Worm (Caenorhabditis elegans) whole organism, L2 larva: Measurements from ENCODE around the gene grsp-2.

Experiments
- C34F6.9 ChIP-seq: fragments of 150-350 bp; optimal IDR thresholded peaks from 2 replicates; lab custom pipeline; 2014; ENCODE audit warnings: missing biosample characterization, missing genetic modification characterization
- F13H6.1 ChIP-seq: sonication (generic microtip); optimal IDR thresholded peaks from 2 replicates; lab custom pipeline; 2016; ENCODE audit warnings: missing genetic modification characterization, missing compliant biosample characterization
- R02D3.7 ChIP-seq: fragments of 150-350 bp; optimal IDR thresholded peaks from 2 replicates; lab custom pipeline; 2014; ENCODE audit warnings: missing biosample characterization, missing genetic modification characterization
- Y55F3AM.14 ChIP-seq: fragments of 200-800 bp; sonication (Bioruptor generic); optimal IDR thresholded peaks from 2 replicates; lab custom pipeline; 2018; ENCODE audit warnings: mild to moderate bottlenecking, missing genetic modification characterization, missing compliant biosample characterization
- ZK546.5 ChIP-seq: sonication (generic microtip); optimal IDR thresholded peaks from 2 replicates; lab custom pipeline; 2017; ENCODE audit warnings: missing biosample characterization, missing genetic modification characterization
- aly-2 ChIP-seq: fragments of 150-350 bp; optimal IDR thresholded peaks from 2 replicates; lab custom pipeline; 2014; ENCODE audit warnings: missing biosample characterization, missing genetic modification characterization
- ama-1 ChIP-seq: fragments of 150-350 bp; optimal IDR thresholded peaks from 2 replicates; lab custom pipeline; 2018; ENCODE audit warnings: inconsistent platforms
- blmp-1 ChIP-seq: sonication (generic microtip); optimal IDR thresholded peaks from 2 replicates; lab custom pipeline; 2017; ENCODE audit warnings: missing genetic modification characterization, mild to moderate bottlenecking, missing compliant biosample characterization, antibody characterized with exemption, moderate library complexity; ENCODE audit not compliant: insufficient read depth
- ceh-16 ChIP-seq: fragments of 150-350 bp; optimal IDR thresholded peaks from 2 replicates; lab custom pipeline; 2014; ENCODE audit warnings: missing biosample characterization, missing genetic modification characterization
- ceh-82 ChIP-seq: fragments of 150-350 bp; optimal IDR thresholded peaks from 2 replicates; lab custom pipeline; 2014; ENCODE audit warnings: missing biosample characterization, missing genetic modification characterization
- crh-2 ChIP-seq: sonication (generic microtip); optimal IDR thresholded peaks from 2 replicates; lab custom pipeline; 2017; ENCODE audit warnings: missing biosample characterization, missing genetic modification characterization
- dmd-4 ChIP-seq: sonication (generic microtip); optimal IDR thresholded peaks from 2 replicates; lab custom pipeline; 2017; ENCODE audit warnings: missing biosample characterization, missing genetic modification characterization
- egl-27 ChIP-seq: sonication (generic microtip); optimal IDR thresholded peaks from 3 replicates; lab custom pipeline; 2017; ENCODE audit warnings: missing biosample characterization, missing genetic modification reagents, missing genetic modification characterization
- elt-1 ChIP-seq: fragments of 150-350 bp; optimal IDR thresholded peaks from 2 replicates; lab custom pipeline; 2014; ENCODE audit warnings: missing biosample characterization, missing genetic modification characterization
- elt-3 ChIP-seq: sonication (generic microtip); optimal IDR thresholded peaks from 2 replicates; lab custom pipeline; 2017; ENCODE audit warnings: missing biosample characterization, missing genetic modification characterization
- fos-1 ChIP-seq: fragments of 150-350 bp; optimal IDR thresholded peaks from 2 replicates; lab custom pipeline; 2014; ENCODE audit warnings: missing biosample characterization, missing genetic modification characterization
- gmeb-1 ChIP-seq: fragments of 150-350 bp; optimal IDR thresholded peaks from 2 replicates; lab custom pipeline; 2014; ENCODE audit warnings: missing biosample characterization, missing genetic modification characterization
- lin-11 ChIP-seq: fragments of 150-350 bp; sonication (generic microtip); optimal IDR thresholded peaks from 2 replicates; lab custom pipeline; 2014; ENCODE audit warnings: missing biosample characterization, missing genetic modification characterization, inconsistent platforms, mixed read lengths
- lin-13 ChIP-seq: fragments of 150-350 bp; optimal IDR thresholded peaks from 2 replicates; lab custom pipeline; 2014; ENCODE audit warnings: missing biosample characterization, missing genetic modification reagents, missing genetic modification characterization
- lsy-2 ChIP-seq, 2 experiments: fragments of 150-350 bp in 1 of 2; sonication (generic microtip) in 1 of 2; optimal IDR thresholded peaks; 2 replicates each; lab custom pipeline; 2014 to 2017; ENCODE audit warnings: missing biosample characterization in 2 of 2, missing genetic modification characterization in 2 of 2
- mab-5 ChIP-seq: fragments of 150-350 bp; optimal IDR thresholded peaks from 2 replicates; lab custom pipeline; 2014; ENCODE audit warnings: missing biosample characterization, missing genetic modification characterization
- mbf-1 ChIP-seq: sonication (generic microtip); optimal IDR thresholded peaks from 2 replicates; lab custom pipeline; 2017; ENCODE audit warnings: missing biosample characterization, missing genetic modification characterization
- mdl-1 ChIP-seq, 2 experiments: fragments of 150-350 bp in 1 of 2; sonication (generic microtip) in 1 of 2; optimal IDR thresholded peaks; 2 replicates each; lab custom pipeline; 2017; ENCODE audit warnings: missing biosample characterization in 2 of 2, missing genetic modification characterization in 2 of 2
- nhr-10 ChIP-seq: sonication (generic microtip); optimal IDR thresholded peaks from 2 replicates; lab custom pipeline; 2017; ENCODE audit warnings: missing biosample characterization, missing genetic modification characterization
- nhr-11 ChIP-seq: fragments of 150-350 bp; optimal IDR thresholded peaks from 2 replicates; lab custom pipeline; 2014; ENCODE audit warnings: missing biosample characterization, missing genetic modification characterization
- nhr-129 ChIP-seq: fragments of 150-350 bp; optimal IDR thresholded peaks from 2 replicates; lab custom pipeline; 2014; ENCODE audit warnings: missing biosample characterization, missing genetic modification characterization
- nhr-21 ChIP-seq: fragments of 150-350 bp; optimal IDR thresholded peaks from 2 replicates; lab custom pipeline; 2014; ENCODE audit warnings: missing biosample characterization, missing genetic modification characterization
- nhr-25 ChIP-seq: fragments of 150-350 bp; sonication (generic microtip); optimal IDR thresholded peaks from 3 replicates; lab custom pipeline; 2014; ENCODE audit warnings: missing biosample characterization, missing genetic modification characterization
- nhr-6 ChIP-seq: fragments of 150-350 bp; optimal IDR thresholded peaks from 2 replicates; lab custom pipeline; 2014; ENCODE audit warnings: missing biosample characterization, missing genetic modification characterization
- peb-1 ChIP-seq: fragments of 150-350 bp; optimal IDR thresholded peaks from 2 replicates; lab custom pipeline; 2014; ENCODE audit warnings: missing biosample characterization, missing genetic modification characterization
- sem-4 ChIP-seq: fragments of 150-350 bp; optimal IDR thresholded peaks from 2 replicates; lab custom pipeline; 2014; ENCODE audit warnings: missing biosample characterization, missing genetic modification reagents, missing genetic modification characterization
- skn-1 ChIP-seq: sonication (generic microtip); optimal IDR thresholded peaks from 2 replicates; lab custom pipeline; 2017; ENCODE audit warnings: missing biosample characterization, missing genetic modification characterization
- sma-3 ChIP-seq: sonication (generic microtip); optimal IDR thresholded peaks from 2 replicates; lab custom pipeline; 2016; ENCODE audit warnings: missing genetic modification reagents, missing genetic modification characterization, missing compliant biosample characterization
- sma-9 ChIP-seq, 2 experiments: fragments of 150-350 bp in 1 of 2; sonication (generic microtip) in 1 of 2; optimal IDR thresholded peaks; 2 replicates each; lab custom pipeline; 2014 to 2016; ENCODE audit warnings: missing genetic modification characterization in 2 of 2, mild to moderate bottlenecking in 1 of 2, missing biosample characterization in 1 of 2, missing compliant biosample characterization in 1 of 2, missing genetic modification reagents in 1 of 2, moderate library complexity in 1 of 2
- snpc-4 ChIP-seq: fragments of 150-350 bp; optimal IDR thresholded peaks from 2 replicates; lab custom pipeline; 2014; ENCODE audit warnings: missing biosample characterization, missing genetic modification characterization
- unc-39 ChIP-seq: fragments of 150-350 bp; optimal IDR thresholded peaks from 2 replicates; lab custom pipeline; 2014; ENCODE audit warnings: missing biosample characterization, missing genetic modification characterization
- unc-55 ChIP-seq: fragments of 150-350 bp; sonication (generic microtip); optimal IDR thresholded peaks from 3 replicates; lab custom pipeline; 2014; ENCODE audit warnings: missing biosample characterization, missing genetic modification reagents, missing genetic modification characterization
- unc-62 ChIP-seq: fragments of 150-350 bp; optimal IDR thresholded peaks from 2 replicates; lab custom pipeline; 2014; ENCODE audit warnings: missing biosample characterization, missing genetic modification reagents, missing genetic modification characterization
- zag-1 ChIP-seq: fragments of 150-350 bp; optimal IDR thresholded peaks from 2 replicates; lab custom pipeline; 2014; ENCODE audit warnings: missing biosample characterization, missing genetic modification characterization
- ztf-1 ChIP-seq: fragments of 200-800 bp; sonication (Bioruptor generic); conservative IDR thresholded peaks from 2 replicates; pipeline ENCODE4 v1.3.6; 2022; ENCODE audit warnings: missing genetic modification characterization, missing compliant biosample characterization
- ztf-4 ChIP-seq: fragments of 150-350 bp; optimal IDR thresholded peaks from 2 replicates; lab custom pipeline; 2014; ENCODE audit warnings: missing biosample characterization, missing genetic modification characterization

Gene grsp-2

DNA sequence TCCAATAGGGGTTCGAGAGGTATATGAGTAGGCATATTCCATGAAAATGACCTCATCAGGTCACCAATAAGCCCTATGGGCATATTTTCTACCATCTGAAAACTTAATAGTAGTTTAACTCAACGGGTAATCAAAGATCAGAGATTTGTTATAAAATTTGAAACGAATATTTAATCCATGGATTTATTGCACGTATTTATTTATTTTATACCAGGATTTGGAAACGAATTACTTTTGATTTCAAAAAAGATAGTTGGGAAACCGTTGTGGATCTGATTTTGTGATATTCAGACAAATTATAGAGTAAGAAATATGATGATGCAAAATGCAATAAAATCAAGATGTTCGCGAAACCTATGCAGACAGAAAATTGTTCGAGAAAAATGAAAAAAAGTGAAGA lies 23.3 kb upstream of the grsp-2 start, which contains the start of gene C33D9.3:
C33D9.3 (minus strand) TSS at position 101 of the 400 bp plus-strand sequence.
- TF ChIP-seq ceh-82 (tag; lab: Kevin White, UChicago) (no peak), ztf-1 (GFP tag; lab: Robert Waterston, UW) (no peak), sma-3 (GFP tag; lab: Kevin White, UChicago) (no peak), aly-2 (tag; lab: Kevin White, UChicago) (no peak), mdl-1 (tag; optimal IDR thresholded peaks at IDR 0.05; lab: Kevin White, UChicago) (no peak), mbf-1 (no peak), peb-1 (tag; lab: Kevin White, UChicago) (no peak), unc-39 (tag; lab: Kevin White, UChicago) (no peak)
- TF ChIP-seq, all 48 proteins: peak for 0

DNA sequence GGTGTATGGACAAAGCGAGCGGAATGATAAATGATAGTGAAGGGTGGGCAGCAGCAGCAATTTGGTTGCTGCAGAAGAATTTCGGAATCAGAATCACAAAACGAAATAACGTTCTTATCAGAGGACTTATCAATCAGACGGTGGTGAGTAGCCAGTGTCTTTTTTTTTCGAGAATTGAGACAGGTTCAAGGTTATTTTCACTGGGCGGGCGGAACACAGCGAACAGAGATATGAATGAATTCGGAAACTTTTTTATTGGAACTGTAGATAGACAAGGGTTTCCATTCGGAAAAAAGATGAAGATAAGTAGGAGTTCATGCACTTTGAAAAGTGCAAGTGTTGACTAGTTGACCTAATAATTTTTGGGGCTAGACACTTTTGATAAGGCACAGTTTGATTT lies 22.9 kb upstream of the grsp-2 start:
- peak; percentile 77 for TF ChIP-seq nhr-21 (tag; lab: Kevin White, UChicago)
- TF ChIP-seq ZK546.5 (tag; lab: Kevin White, UChicago) = no peak
- TF ChIP-seq dmd-4 (tag; lab: Kevin White, UChicago) = no peak
- peak; percentile 79 for TF ChIP-seq sma-9 (GFP tag; optimal IDR thresholded peaks at IDR 0.05; lab: Kevin White, UChicago)
- no peak for TF ChIP-seq sma-9 (tag; optimal IDR thresholded peaks at IDR 0.05; lab: Kevin White, UChicago)
- TF ChIP-seq ama-1 (lab: Kevin White, UChicago) = no peak
- peak; percentile 74 for TF ChIP-seq blmp-1 (tag; lab: Kevin White, UChicago)
- TF ChIP-seq fos-1 (tag; lab: Kevin White, UChicago) = peak; percentile 92
- peak; percentile 8 for TF ChIP-seq F13H6.1
- TF ChIP-seq ztf-1 (GFP tag; lab: Robert Waterston, UW) = no peak
- TF ChIP-seq egl-27 = peak; percentile 61
- peak; percentile 38 for TF ChIP-seq Y55F3AM.14
- peak; percentile 42 for TF ChIP-seq sem-4
- peak; percentile 57 for TF ChIP-seq nhr-25
- peak; percentile 68 for TF ChIP-seq sma-3 (GFP tag; lab: Kevin White, UChicago)
- no peak for TF ChIP-seq C34F6.9 (tag; lab: Kevin White, UChicago)
- TF ChIP-seq, all 48 proteins: peak for 10

DNA sequence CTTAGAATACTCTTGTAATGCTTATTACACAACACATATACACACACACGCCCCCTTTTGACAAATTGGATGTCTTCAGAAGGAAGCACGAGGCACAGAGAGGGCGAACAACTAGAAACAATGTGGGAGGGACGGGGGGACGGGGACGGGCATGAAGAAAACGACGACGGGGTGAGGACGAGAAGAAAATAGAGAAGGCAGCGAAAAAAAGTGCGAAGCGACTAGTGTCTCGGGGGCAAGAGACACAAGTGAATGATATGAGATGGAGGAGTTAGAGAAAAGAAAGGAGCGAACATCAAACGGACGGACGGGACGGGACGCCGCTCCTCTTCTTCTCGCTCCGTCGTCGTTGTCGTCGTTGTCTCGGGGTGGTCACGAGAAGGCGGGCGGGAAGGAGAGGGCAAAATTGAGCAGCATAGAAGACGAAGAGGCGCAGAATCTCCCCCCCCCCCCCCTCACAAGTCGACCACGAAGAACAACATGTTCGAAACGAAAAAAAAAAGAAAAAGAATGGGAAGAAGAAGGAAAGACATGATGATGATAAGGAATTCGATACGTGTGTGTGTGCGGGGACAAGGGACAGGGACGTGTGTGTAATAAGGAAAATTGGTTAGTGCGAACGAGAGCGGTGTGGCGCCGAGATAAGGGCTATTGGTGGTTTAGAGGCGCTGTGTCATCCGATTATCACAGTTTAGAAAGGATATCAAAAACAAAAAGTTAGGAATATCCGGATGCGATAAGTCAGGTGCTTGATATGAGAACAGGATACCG lies 21.0 kb upstream of the grsp-2 start:
- TF ChIP-seq lin-11 (tag; lab: Kevin White, UChicago) (peak; percentile 44), sma-9 (GFP tag; optimal IDR thresholded peaks at IDR 0.05; lab: Kevin White, UChicago) (peak; percentile 90), sma-9 (tag; optimal IDR thresholded peaks at IDR 0.05; lab: Kevin White, UChicago) (no peak), F13H6.1 (peak; percentile 93), sem-4 (peak; percentile 87), peb-1 (tag; lab: Kevin White, UChicago) (no peak), R02D3.7 (tag; lab: Kevin White, UChicago) (no peak), ceh-82 (tag; lab: Kevin White, UChicago) (no peak), ZK546.5 (tag; lab: Kevin White, UChicago) (no peak), unc-39 (tag; lab: Kevin White, UChicago) (peak; percentile 29), nhr-6 (tag; lab: Kevin White, UChicago) (peak; percentile 70), ztf-1 (GFP tag; lab: Robert Waterston, UW) (no peak), mab-5 (peak; percentile 31), snpc-4 (tag; lab: Kevin White, UChicago) (peak; percentile 10), sma-3 (GFP tag; lab: Kevin White, UChicago) (peak; percentile 77), gmeb-1 (tag; lab: Kevin White, UChicago) (peak; percentile 17), unc-55 (GFP tag; lab: Kevin White, UChicago) (peak; percentile 56), elt-3 (tag; lab: Kevin White, UChicago) (no peak), nhr-21 (tag; lab: Kevin White, UChicago) (peak; percentile 89), ceh-16 (tag; lab: Kevin White, UChicago) (peak; percentile 97), Y55F3AM.14 (peak; percentile 97), C34F6.9 (tag; lab: Kevin White, UChicago) (peak; percentile 82), egl-27 (peak; percentile 81), crh-2 (tag; lab: Kevin White, UChicago) (peak; percentile 89), skn-1 (tag; lab: Kevin White, UChicago) (no peak), nhr-11 (no peak), nhr-10 (tag; lab: Kevin White, UChicago) (no peak), ztf-4 (tag; lab: Kevin White, UChicago) (peak; percentile 87), lsy-2 (tag; optimal IDR thresholded peaks at IDR 0.05; lab: Kevin White, UChicago) (peak; percentile 1 to 67), nhr-129 (tag; lab: Kevin White, UChicago) (peak; percentile 71), dmd-4 (tag; lab: Kevin White, UChicago) (no peak), fos-1 (tag; lab: Kevin White, UChicago) (peak; percentile 80), unc-62 (GFP tag; lab: Kevin White, UChicago) (peak; percentile 45), zag-1 (peak; percentile 82), blmp-1 (tag; lab: Kevin White, UChicago) (peak; percentile 88), mdl-1 (tag; optimal IDR thresholded peaks at IDR 0.05; lab: Kevin White, UChicago) (peak; percentile 80 to 93), nhr-25 (peak; percentile 89), ama-1 (lab: Kevin White, UChicago) (no peak), lin-13 (GFP tag; lab: Kevin White, UChicago) (peak; percentile 67), elt-1 (no peak)
